Worm (Caenorhabditis elegans) whole organism, early embryonic: ENCODE data around the gene aagr-1.

Source experiments
- B0310.2 ChIP-seq: sonication (generic microtip); optimal IDR thresholded peaks from 2 replicates; lab custom pipeline; 2016; ENCODE audit warnings: mild to moderate bottlenecking, missing genetic modification characterization, missing compliant biosample characterization
- F13C5.2 ChIP-seq: sonication (generic microtip); optimal IDR thresholded peaks from 2 replicates; lab custom pipeline; 2017; ENCODE audit warnings: mild to moderate bottlenecking, missing genetic modification characterization, inconsistent platforms, missing compliant biosample characterization
- aly-1 ChIP-seq: sonication (generic microtip); optimal IDR thresholded peaks from 2 replicates; lab custom pipeline; 2016; ENCODE audit warnings: missing genetic modification characterization, missing compliant biosample characterization
- ama-1 ChIP-seq: fragments of 150-350 bp; optimal IDR thresholded peaks from 2 replicates; lab custom pipeline; 2014
- ceh-13 ChIP-seq: fragments of 200-800 bp; sonication (Bioruptor generic); optimal IDR thresholded peaks from 2 replicates; lab custom pipeline; 2018; ENCODE audit warnings: mild to moderate bottlenecking, missing genetic modification characterization, missing compliant biosample characterization
- flt-1 ChIP-seq: fragments of 200-800 bp; sonication (Bioruptor generic); IDR thresholded peaks from 2 replicates; pipeline ENCODE4 v1.3.6; 2022; ENCODE audit warnings: missing genetic modification characterization, missing compliant biosample characterization
- hmbx-1 ChIP-seq: sonication (generic microtip); optimal IDR thresholded peaks from 2 replicates; lab custom pipeline; 2016; ENCODE audit warnings: mild to moderate bottlenecking, missing genetic modification characterization, missing compliant biosample characterization
- pes-1 ChIP-seq: fragments of 200-800 bp; sonication (Bioruptor generic); IDR thresholded peaks from 2 replicates; pipeline ENCODE4 v1.3.6; 2022; ENCODE audit warnings: missing genetic modification reagents, missing genetic modification characterization, missing compliant biosample characterization
- sea-1 ChIP-seq: fragments of 200-800 bp; sonication (Bioruptor generic); conservative IDR thresholded peaks from 2 replicates; pipeline ENCODE4 v1.3.6; 2022; ENCODE audit warnings: missing genetic modification characterization, missing compliant biosample characterization
- tra-4 ChIP-seq: sonication (generic microtip); optimal IDR thresholded peaks from 2 replicates; lab custom pipeline; 2017; ENCODE audit warnings: missing genetic modification characterization, missing compliant biosample characterization

- TF ChIP-seq flt-1 (GFP tag; lab: Robert Waterston, UW): no peak
- no peak for TF ChIP-seq ama-1 (lab: Kevin White, UChicago)
- TF ChIP-seq pes-1: no peak
- no peak for TF ChIP-seq tra-4
- TF ChIP-seq aly-1 (tag; lab: Kevin White, UChicago): no peak
- no peak for TF ChIP-seq F13C5.2 (tag; lab: Kevin White, UChicago)
- TF ChIP-seq hmbx-1 (tag; lab: Kevin White, UChicago): no peak
- TF ChIP-seq ceh-13 (GFP tag; lab: Kevin White, UChicago): no peak
- TF ChIP-seq sea-1 (GFP tag; lab: Robert Waterston, UW): no peak
- TF ChIP-seq B0310.2 (tag; lab: Kevin White, UChicago): no peak
Measured at ce11 chrIV:8339636-8340035, 26.7 kb upstream of the aagr-1 start, which contains the start of gene lgc-6.
